Worm (Caenorhabditis elegans): ENCODE data around the gene F38B7.11.

F38B7.11 gene

DNA sequence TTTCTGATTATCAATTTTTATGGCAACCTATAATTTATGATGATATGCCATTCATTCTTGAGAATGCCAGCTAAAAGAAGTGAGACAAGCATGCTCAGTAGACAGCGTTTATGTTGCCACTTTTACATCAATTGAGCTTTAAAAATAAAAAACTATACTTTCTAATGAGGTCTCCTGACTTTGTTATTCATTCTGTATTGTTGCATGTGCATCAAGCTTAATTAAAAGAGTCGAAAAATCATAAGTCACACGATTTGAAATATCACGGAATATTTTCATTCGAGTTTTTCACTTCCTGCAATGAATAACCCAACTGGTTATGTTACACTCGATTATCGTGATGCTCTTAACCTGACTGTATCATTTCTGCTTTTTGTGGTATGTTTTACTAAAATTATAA, 15.7 kb downstream of the F38B7.11 start, which contains the start of gene srx-86:
srx-86 (plus strand) TSS at position 301 of the 400 bp plus-strand sequence.
- TF ChIP-seq ceh-34 (tag; optimal IDR thresholded peaks at IDR 0.05): no peak
- no peak for TF ChIP-seq ceh-22 (tag; optimal IDR thresholded peaks at IDR 0.05)
- no peak for TF ChIP-seq T23F11.4 (GFP tag; optimal IDR thresholded peaks at IDR 0.05)
- TF ChIP-seq ama-1 (optimal IDR thresholded peaks at IDR 0.05): no peak
- no peak for TF ChIP-seq dmd-4 (tag; optimal IDR thresholded peaks at IDR 0.05; ENCODE audit: borderline replicate concordance)
- TF ChIP-seq unc-86 (tag; optimal IDR thresholded peaks at IDR 0.05): no peak
- TF ChIP-seq ceh-48 (tag; optimal IDR thresholded peaks at IDR 0.05): no peak
- TF ChIP-seq pha-4 (tag; optimal IDR thresholded peaks at IDR 0.05): no peak
- TF ChIP-seq rnt-1 (tag; optimal IDR thresholded peaks at IDR 0.05): no peak
- no peak for TF ChIP-seq lin-11 (tag; optimal IDR thresholded peaks at IDR 0.05)
- no peak for TF ChIP-seq ceh-31 (tag; optimal IDR thresholded peaks at IDR 0.05)
- no peak for TF ChIP-seq ceh-14 (tag; optimal IDR thresholded peaks at IDR 0.05)

DNA sequence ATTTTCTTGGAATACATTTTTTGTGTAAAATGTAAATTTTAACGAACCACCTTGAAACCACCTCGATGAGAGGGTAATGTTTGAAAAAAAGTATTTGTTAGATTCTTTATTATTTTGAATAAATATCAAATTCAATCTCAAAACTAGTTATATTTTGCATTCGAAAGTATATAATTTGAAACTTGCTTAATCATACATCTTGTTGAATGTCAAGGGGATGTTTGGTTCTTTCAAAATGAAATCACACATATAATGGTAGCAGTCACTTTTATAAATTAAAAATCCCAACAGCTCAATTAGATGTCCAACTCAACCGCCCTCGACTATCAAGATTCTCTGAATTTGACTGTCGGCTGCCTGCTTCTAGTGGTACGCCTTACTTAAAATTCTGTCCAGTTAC, 17.7 kb downstream of the F38B7.11 start, which contains the start of gene srx-87:
srx-87 (plus strand) TSS at position 301 of the 400 bp plus-strand sequence.
- no peak for TF ChIP-seq Y22D7AL.16 (tag; optimal IDR thresholded peaks at IDR 0.05)
- no peak for TF ChIP-seq ama-1 (optimal IDR thresholded peaks at IDR 0.05)
- TF ChIP-seq sox-2 (GFP tag; IDR thresholded peaks at IDR 0.05): no peak
- no peak for TF ChIP-seq ceh-14 (tag; optimal IDR thresholded peaks at IDR 0.05)
- TF ChIP-seq K09A11.1 (tag; optimal IDR thresholded peaks at IDR 0.05; ENCODE audit: insufficient read depth): no peak
- no peak for TF ChIP-seq syd-9 (tag; optimal IDR thresholded peaks at IDR 0.05)
- no peak for TF ChIP-seq ceh-18 (tag; optimal IDR thresholded peaks at IDR 0.05)
- no peak for TF ChIP-seq unc-86 (tag; optimal IDR thresholded peaks at IDR 0.05)

DNA sequence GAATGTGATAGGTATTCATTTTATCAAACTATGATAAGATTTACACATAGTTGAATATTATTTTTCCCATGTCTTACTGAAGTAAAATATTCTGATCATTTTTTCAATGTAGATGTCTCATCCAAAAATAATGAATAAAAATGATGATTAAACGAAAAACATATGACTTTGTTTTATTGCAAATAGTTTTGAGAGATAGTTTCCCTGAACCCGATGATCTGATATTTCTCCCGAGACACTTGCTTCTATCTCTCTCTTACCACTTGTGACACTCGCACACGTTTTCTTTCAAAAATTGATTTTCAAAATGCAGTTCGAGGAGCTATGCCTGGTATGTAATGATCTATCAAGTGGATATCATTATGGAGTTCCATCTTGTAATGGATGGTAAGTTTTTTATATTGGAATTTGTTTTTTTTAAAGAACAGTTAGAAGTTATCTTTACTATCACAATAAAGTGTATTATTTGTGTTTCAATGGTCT, 23.3 kb downstream of the F38B7.11 start, which contains the start of the genes nhr-101 and pms-2:
nhr-101 (plus strand) TSS at position 308 of the 483 bp plus-strand sequence.
pms-2 (minus strand) TSS at position 433 of the 483 bp plus-strand sequence.
- no peak for TF ChIP-seq zip-5 (tag; optimal IDR thresholded peaks at IDR 0.05)
- TF ChIP-seq ceh-14 (tag; optimal IDR thresholded peaks at IDR 0.05): no peak
- no peak for TF ChIP-seq T23F11.4 (GFP tag; optimal IDR thresholded peaks at IDR 0.05)
- no peak for TF ChIP-seq fkh-10 (GFP tag; optimal IDR thresholded peaks at IDR 0.05)
- no peak for TF ChIP-seq ahr-1 (tag; optimal IDR thresholded peaks at IDR 0.05)
- no peak for TF ChIP-seq madf-2 (tag; optimal IDR thresholded peaks at IDR 0.05)
- TF ChIP-seq C08G9.2 (tag; optimal IDR thresholded peaks at IDR 0.05): no peak
- no peak for TF ChIP-seq elt-2 (tag; optimal IDR thresholded peaks at IDR 0.05)
- no peak for TF ChIP-seq odd-2 (tag; optimal IDR thresholded peaks at IDR 0.05)
- no peak for TF ChIP-seq ceh-45 (GFP tag; IDR thresholded peaks at IDR 0.05)
- TF ChIP-seq pros-1 (tag; optimal IDR thresholded peaks at IDR 0.05): no peak
- no peak for TF ChIP-seq ceh-19 (GFP tag; optimal IDR thresholded peaks at IDR 0.05)
- TF ChIP-seq ceh-2 (tag; optimal IDR thresholded peaks at IDR 0.05): no peak
- no peak for TF ChIP-seq ref-2 (tag; optimal IDR thresholded peaks at IDR 0.05)
- TF ChIP-seq ceh-6 (GFP tag; optimal IDR thresholded peaks at IDR 0.05): no peak
- TF ChIP-seq rnt-1 (tag; optimal IDR thresholded peaks at IDR 0.05): no peak
- TF ChIP-seq mec-3 (tag; optimal IDR thresholded peaks at IDR 0.05; ENCODE audit: borderline replicate concordance): no peak

DNA sequence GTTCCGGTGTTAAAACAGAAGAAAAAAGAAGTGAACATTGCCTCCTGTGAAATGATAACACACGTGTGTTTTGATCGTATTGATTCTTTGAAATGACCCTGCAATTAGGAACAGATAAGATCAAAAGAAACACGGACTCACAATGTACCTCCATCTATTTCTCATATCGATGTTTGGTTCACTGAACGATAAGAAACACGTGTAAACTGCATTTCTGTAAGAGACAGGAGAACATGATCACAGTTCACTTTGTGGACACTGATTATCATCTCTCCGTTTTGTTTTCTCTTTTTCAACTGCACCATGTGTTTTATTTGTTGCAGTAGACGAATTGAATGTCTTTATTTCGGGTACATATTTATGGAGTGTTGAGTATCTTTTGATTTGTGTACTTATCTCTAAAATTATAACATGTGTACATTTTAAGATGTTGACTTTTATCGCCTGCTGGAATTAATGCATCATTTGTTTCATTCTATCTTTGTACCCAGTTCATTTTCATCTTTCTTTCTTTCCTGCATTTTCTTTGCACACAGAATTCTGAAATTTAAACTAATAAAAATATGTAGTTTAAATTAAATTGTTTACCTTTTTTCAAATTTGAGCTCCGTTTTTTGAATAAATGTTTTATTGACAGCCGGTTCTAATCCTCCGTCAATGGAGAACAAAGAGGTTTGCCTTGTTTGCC, 26.1 kb downstream of the F38B7.11 start, which contains the start of the genes H12C20.7 and nhr-68:
H12C20.7 (minus strand) TSS at position 188 of the 688 bp plus-strand sequence.
nhr-68 (plus strand) TSS at position 638 of the 688 bp plus-strand sequence.
- TF ChIP-seq che-1 (tag; optimal IDR thresholded peaks at IDR 0.05) (no peak), elt-2 (tag; optimal IDR thresholded peaks at IDR 0.05) (peak; percentile 96), dve-1 (tag; optimal IDR thresholded peaks at IDR 0.05) (peak; percentile 64)

- TF ChIP-seq ceh-48 (tag; optimal IDR thresholded peaks at IDR 0.05): no peak
- TF ChIP-seq hlh-8 (tag; optimal IDR thresholded peaks at IDR 0.05): no peak
Measured at ce11 chrV:11574563-11574962, 27.7 kb downstream of the F38B7.11 start.

Measured in whole organism, late embryonic.